Worm (Caenorhabditis elegans): ENCODE measurements around the gene clec-124.

ce11 chrII:3295193-3295592 lies 45.7 kb downstream of the clec-124 start, which contains the start of gene btb-17:
- TF ChIP-seq attf-4 (tag; optimal IDR thresholded peaks at IDR 0.05) (no peak), zfp-3 (GFP tag; conservative IDR thresholded peaks at IDR 0.05) (no peak), pqm-1 (tag; optimal IDR thresholded peaks at IDR 0.05) (peak; percentile 54)

Data from whole organism, L4 larva.